Worm (Caenorhabditis elegans): ENCODE results near the gene cdk-5.

Gene cdk-5

ce11 chrIII:13484024-13484423, 17.9 kb upstream of the cdk-5 start, which contains the start of gene acc-4:
acc-4 (minus strand) TSS chrIII:13484124.
- TF ChIP-seq dpl-1 (GFP tag; optimal IDR thresholded peaks at IDR 0.05) (no peak), nhr-19 (GFP tag; conservative IDR thresholded peaks at IDR 0.05) (no peak), nhr-76 (tag; optimal IDR thresholded peaks at IDR 0.05) (no peak), mab-9 (GFP tag; IDR thresholded peaks at IDR 0.05) (no peak), ces-1 (GFP tag; optimal IDR thresholded peaks at IDR 0.05) (no peak), F16B12.6 (tag; optimal IDR thresholded peaks at IDR 0.05) (no peak), elt-2 (tag; optimal IDR thresholded peaks at IDR 0.05) (no peak), hlh-17 (GFP tag; optimal IDR thresholded peaks at IDR 0.05; ENCODE audit: borderline replicate concordance) (no peak), pag-3 (tag; optimal IDR thresholded peaks at IDR 0.05; ENCODE audit: borderline replicate concordance, insufficient read depth) (no peak), efl-3 (GFP tag; optimal IDR thresholded peaks at IDR 0.05) (no peak), nhr-28 (tag; optimal IDR thresholded peaks at IDR 0.05) (no peak)

DNA sequence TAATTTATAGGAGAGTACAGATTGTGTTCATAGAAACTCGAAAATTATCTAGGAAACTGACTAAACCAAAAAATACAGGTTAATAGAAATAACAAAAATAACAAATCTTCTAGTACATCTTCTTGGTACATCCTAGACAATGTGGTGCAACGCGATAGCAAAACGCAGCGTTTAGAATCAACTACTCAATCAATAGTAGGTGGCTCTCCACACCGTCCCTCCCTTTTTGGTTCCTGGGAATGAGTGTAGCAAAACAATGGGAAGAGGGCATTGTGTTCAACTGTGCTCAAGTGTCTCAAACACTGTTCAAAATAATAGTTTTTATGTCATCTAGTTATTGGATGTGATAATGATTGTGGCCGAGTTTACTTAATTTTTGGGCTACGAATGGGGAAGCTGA, 10.5 kb upstream of the cdk-5 start, which contains the start of gene T27E9.6:
T27E9.6 (minus strand) TSS at position 101 of the 400 bp plus-strand sequence.
- no peak for TF ChIP-seq aly-2 (tag; optimal IDR thresholded peaks at IDR 0.05)

ce11 chrIII:13474482-13474881, 8.3 kb upstream of the cdk-5 start:
- TF ChIP-seq sptf-1 (tag; optimal IDR thresholded peaks at IDR 0.05) = no peak
- TF ChIP-seq ceh-63 (GFP tag; optimal IDR thresholded peaks at IDR 0.05) = peak; percentile 40
- TF ChIP-seq fkh-4 (tag; optimal IDR thresholded peaks at IDR 0.05; ENCODE audit: borderline replicate concordance) = peak; percentile 10
- peak; percentile 66 for TF ChIP-seq lir-3 (tag; optimal IDR thresholded peaks at IDR 0.05; ENCODE audit: poor library complexity)
- TF ChIP-seq zag-1 (tag; optimal IDR thresholded peaks at IDR 0.05) = no peak
- no peak for TF ChIP-seq nhr-11 (tag; optimal IDR thresholded peaks at IDR 0.05)
- TF ChIP-seq efl-1 (optimal IDR thresholded peaks at IDR 0.05) = peak; percentile 2 to 38
- TF ChIP-seq efl-1 (GFP tag; optimal IDR thresholded peaks at IDR 0.05 in 1 of 2) = peak in 1 of 2 experiments; percentile 82
- TF ChIP-seq blmp-1 (tag; optimal IDR thresholded peaks at IDR 0.05) = no peak
- TF ChIP-seq sox-4 (tag; optimal IDR thresholded peaks at IDR 0.05) = peak; percentile 28
- TF ChIP-seq xbp-1 (tag; optimal IDR thresholded peaks at IDR 0.05) = no peak
- no peak for TF ChIP-seq hpl-2 (GFP tag; optimal IDR thresholded peaks at IDR 0.05)
- TF ChIP-seq unc-98 (GFP tag; IDR thresholded peaks at IDR 0.05) = peak; percentile 58
- TF ChIP-seq ceh-88 (GFP tag; IDR thresholded peaks at IDR 0.05) = no peak
- TF ChIP-seq grh-1 (GFP tag; IDR thresholded peaks at IDR 0.05) = no peak
- peak; percentile 34 for TF ChIP-seq rnt-1 (tag; optimal IDR thresholded peaks at IDR 0.05)
- TF ChIP-seq ztf-11 (tag; optimal IDR thresholded peaks at IDR 0.05) = peak in 1 of 2 experiments; percentile 53
- 0 out of 2 replicates have a peak, but pooled peaks have one; percentile 9 for TF ChIP-seq nhr-19 (GFP tag; conservative IDR thresholded peaks at IDR 0.05)
- no peak for TF ChIP-seq alr-1 (tag; optimal IDR thresholded peaks at IDR 0.05; ENCODE audit: borderline replicate concordance)
- TF ChIP-seq ceh-90 (tag; optimal IDR thresholded peaks at IDR 0.05) = peak; percentile 36
- peak; percentile 42 for TF ChIP-seq nhr-90 (tag; optimal IDR thresholded peaks at IDR 0.05; ENCODE audit: poor library complexity)
- TF ChIP-seq nhr-85 (tag) = peak; percentile 26

DNA sequence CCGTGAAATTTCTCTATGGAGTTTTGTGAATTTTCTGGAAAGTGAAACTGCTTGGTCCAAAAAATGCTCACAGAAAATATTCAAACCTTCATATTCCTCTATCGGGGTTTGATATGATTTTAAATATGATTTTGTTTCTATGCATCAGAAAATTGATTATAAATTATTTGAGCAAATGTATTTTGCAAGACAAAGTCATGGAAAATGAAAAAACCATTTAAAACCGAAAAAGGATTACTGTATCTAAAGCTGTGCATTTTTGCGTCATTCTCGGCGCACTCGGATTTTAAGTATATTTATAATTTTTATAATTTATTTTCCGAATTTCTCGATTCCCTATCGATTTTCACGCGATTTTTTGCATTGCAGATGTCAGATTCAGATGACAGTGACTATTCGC, 5.4 kb upstream of the cdk-5 start, which contains the start of gene pssy-2:
pssy-2 (plus strand) TSS at position 301 of the 400 bp plus-strand sequence.
- TF ChIP-seq pag-3 (tag; optimal IDR thresholded peaks at IDR 0.05; ENCODE audit: borderline replicate concordance, insufficient read depth) (no peak), sup-37 (GFP tag; optimal IDR thresholded peaks at IDR 0.05) (no peak), irx-1 (tag; optimal IDR thresholded peaks at IDR 0.05) (no peak), lsy-2 (tag; optimal IDR thresholded peaks at IDR 0.05) (no peak), dsc-1 (tag; optimal IDR thresholded peaks at IDR 0.05) (no peak), mep-1 (tag; optimal IDR thresholded peaks at IDR 0.05) (no peak), nhr-85 (tag) (no peak), blmp-1 (tag; optimal IDR thresholded peaks at IDR 0.05) (no peak)
